Fruit fly (Drosophila melanogaster) whole organism, wandering third instar larva: Measurements from ENCODE around the gene CG34181.

Experiments
- CG32264 ChIP-seq: fragments of 200-800 bp; sonication (Bioruptor generic); optimal IDR thresholded peaks from 2 replicates; lab custom pipeline; 2016; ENCODE audit warnings: missing biosample characterization, missing genetic modification characterization
- CG9705 ChIP-seq: fragments of 200-800 bp; sonication (Bioruptor generic); optimal IDR thresholded peaks from 2 replicates; lab custom pipeline; 2018; ENCODE audit warnings: missing biosample characterization, mild to moderate bottlenecking, missing genetic modification characterization
- CrebA ChIP-seq: fragments of 200-800 bp; sonication (Bioruptor generic); optimal IDR thresholded peaks from 2 replicates; lab custom pipeline; 2016; ENCODE audit warnings: missing biosample characterization, mild to moderate bottlenecking, missing genetic modification characterization, borderline replicate concordance
- HLH106 ChIP-seq: fragments of 200-800 bp; optimal IDR thresholded peaks from 3 replicates; lab custom pipeline; 2019; ENCODE audit warnings: missing biosample characterization, mild to moderate bottlenecking, missing genetic modification characterization, moderate library complexity
- OdsH ChIP-seq: fragments of 200-800 bp; sonication (Bioruptor generic); optimal IDR thresholded peaks from 2 replicates; lab custom pipeline; 2016; ENCODE audit warnings: missing biosample characterization, mild to moderate bottlenecking, missing genetic modification characterization
- fru ChIP-seq: fragments of 200-800 bp; sonication (Bioruptor generic); optimal IDR thresholded peaks from 3 replicates; lab custom pipeline; 2016; ENCODE audit warnings: missing biosample characterization, mild to moderate bottlenecking, missing genetic modification characterization
- h ChIP-seq: fragments of 200-800 bp; sonication (Bioruptor generic); optimal IDR thresholded peaks from 3 replicates; lab custom pipeline; 2016; ENCODE audit warnings: missing biosample characterization, mild to moderate bottlenecking, missing genetic modification characterization
- jim ChIP-seq: fragments of 175-275, 200-325 bp; sonication (Bioruptor generic); optimal IDR thresholded peaks from 2 replicates; lab custom pipeline; 2016; ENCODE audit warnings: missing biosample characterization, mild to moderate bottlenecking, missing genetic modification characterization
- sage ChIP-seq: fragments of 200-800 bp; sonication (Bioruptor generic); optimal IDR thresholded peaks from 2 replicates; lab custom pipeline; 2016; ENCODE audit warnings: missing biosample characterization, mild to moderate bottlenecking, missing genetic modification characterization
- usp ChIP-seq: fragments of >200 bp; optimal IDR thresholded peaks from 2 replicates; lab custom pipeline; 2017; ENCODE audit warnings: missing biosample characterization, missing genetic modification characterization

DNA sequence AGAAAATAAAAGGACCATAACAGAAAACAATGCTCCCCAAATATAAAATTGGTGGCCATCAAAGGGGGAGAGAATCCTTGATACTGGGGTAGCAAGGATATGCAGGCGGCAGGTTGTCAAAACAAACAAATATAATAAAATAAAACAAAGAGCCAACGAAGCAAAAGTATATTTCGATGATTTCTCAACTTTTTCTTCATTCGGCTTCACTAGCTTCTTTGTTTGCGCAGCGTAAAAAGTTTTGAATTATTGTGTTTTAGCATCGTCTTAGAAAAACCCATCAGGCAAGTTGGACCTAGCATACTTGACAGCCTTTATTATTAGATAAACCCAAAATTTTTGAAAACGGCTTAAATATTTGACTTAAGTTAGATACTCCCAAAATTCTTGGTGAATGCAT is 24.9 kb upstream of the CG34181 start, which contains the start of gene CG3748:
- no peak for TF ChIP-seq CG32264
- no peak for TF ChIP-seq usp (GFP tag; lab: Kevin White, UChicago)
- TF ChIP-seq CrebA (GFP tag; lab: Kevin White, UChicago) = no peak
- TF ChIP-seq HLH106 (tag; lab: Kevin White, UChicago) = no peak
- no peak for TF ChIP-seq fru (GFP tag; lab: Kevin White, UChicago)
- TF ChIP-seq sage = no peak
- TF ChIP-seq OdsH = no peak
- no peak for TF ChIP-seq CG9705 (GFP tag; lab: Kevin White, UChicago)
- TF ChIP-seq jim (GFP tag; lab: Kevin White, UChicago) = no peak
- TF ChIP-seq h (GFP tag; lab: Kevin White, UChicago) = no peak
